Worm (Caenorhabditis elegans): ENCODE data around the gene cyp-33C11.

Gene cyp-33C11

DNA sequence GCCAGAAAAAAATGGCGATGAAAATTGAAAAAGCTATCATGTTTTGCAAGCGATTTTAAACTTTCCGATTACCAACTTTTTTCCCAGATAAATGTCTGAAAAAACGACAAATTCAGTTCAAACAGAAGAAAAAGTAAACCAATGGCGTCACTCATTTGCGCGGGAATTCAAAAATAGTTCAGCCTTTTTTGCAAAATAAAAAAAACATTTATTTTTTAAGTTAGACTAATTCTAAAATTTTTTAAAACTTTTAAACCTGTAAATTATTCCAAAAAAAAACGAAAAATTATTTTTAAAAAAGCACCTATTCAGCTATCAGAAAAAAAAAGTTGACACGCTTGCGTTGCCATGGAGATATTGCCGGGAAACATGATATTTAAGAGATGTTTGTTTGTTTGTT is at the start of gene cyp-33C11:
Gene cyp-33C11, minus strand, starts transcription at position 101 of the 400 bp plus-strand sequence.
- TF ChIP-seq him-1 (tag; optimal IDR thresholded peaks at IDR 0.05) (no peak), W03F9.2 (tag; optimal IDR thresholded peaks at IDR 0.05) (no peak), dao-5 (tag; optimal IDR thresholded peaks at IDR 0.05) (no peak)

DNA sequence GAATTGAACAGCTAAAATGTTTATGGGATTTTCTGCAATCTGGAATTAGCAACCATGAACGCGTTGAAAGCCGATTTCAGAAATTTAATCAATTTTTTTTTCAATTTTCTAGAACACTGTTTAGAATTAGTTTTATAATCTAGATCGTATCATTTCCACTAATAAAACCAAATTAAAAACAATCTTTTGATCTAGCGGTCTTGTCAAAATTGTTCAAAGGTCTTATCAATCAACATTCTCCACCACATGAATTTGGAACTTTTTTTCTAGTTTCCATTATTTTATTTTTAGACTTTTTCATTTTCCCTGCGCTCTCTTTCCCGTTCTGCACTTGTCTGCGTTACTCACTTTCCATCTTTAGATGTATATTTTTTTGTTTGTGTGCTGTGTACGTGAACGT is 49.6 kb upstream of the cyp-33C11 start, which contains the start of gene srp-2:
Gene srp-2, plus strand, starts transcription at position 301 of the 400 bp plus-strand sequence.
- TF ChIP-seq W03F9.2 (tag; optimal IDR thresholded peaks at IDR 0.05): no peak
- no peak for TF ChIP-seq him-1 (tag; optimal IDR thresholded peaks at IDR 0.05)
- TF ChIP-seq dao-5 (tag; optimal IDR thresholded peaks at IDR 0.05): no peak

DNA sequence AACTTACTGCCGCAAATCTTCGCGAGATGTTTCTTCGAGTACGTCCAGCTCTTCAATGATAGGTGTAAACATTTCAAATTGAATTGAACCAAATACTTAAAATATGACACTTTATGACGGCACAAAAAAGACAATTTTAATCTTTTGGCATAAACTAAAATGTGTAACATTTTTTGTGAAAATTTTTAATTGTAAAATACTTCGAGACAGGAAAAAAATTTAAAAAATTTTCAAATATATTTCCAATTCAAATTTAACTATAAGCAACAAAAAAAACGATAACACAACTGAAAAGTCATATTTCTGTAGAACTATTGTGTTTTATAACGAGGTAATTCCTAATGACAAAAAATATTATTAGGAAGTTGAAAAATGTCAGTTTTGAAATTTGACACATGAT is 49.1 kb upstream of the cyp-33C11 start, which contains the start of gene C05E4.12:
Gene C05E4.12, minus strand, starts transcription at position 101 of the 400 bp plus-strand sequence.
- no peak for TF ChIP-seq him-1 (tag; optimal IDR thresholded peaks at IDR 0.05)
- no peak for TF ChIP-seq W03F9.2 (tag; optimal IDR thresholded peaks at IDR 0.05)
- no peak for TF ChIP-seq dao-5 (tag; optimal IDR thresholded peaks at IDR 0.05)

- TF ChIP-seq W03F9.2 (tag; optimal IDR thresholded peaks at IDR 0.05): no peak
- TF ChIP-seq dao-5 (tag; optimal IDR thresholded peaks at IDR 0.05): no peak
- no peak for TF ChIP-seq him-1 (tag; optimal IDR thresholded peaks at IDR 0.05)
Measured at ce11 chrV:761235-761634, 48.5 kb upstream of the cyp-33C11 start, which contains the start of gene C05E4.15. C05E4.15 (minus strand) TSS chrV:761335.

- no peak for TF ChIP-seq him-1 (tag; optimal IDR thresholded peaks at IDR 0.05)
- no peak for TF ChIP-seq W03F9.2 (tag; optimal IDR thresholded peaks at IDR 0.05)
- TF ChIP-seq dao-5 (tag; optimal IDR thresholded peaks at IDR 0.05): no peak
Measured at ce11 chrV:756169-756568, 43.4 kb upstream of the cyp-33C11 start, which contains the start of gene str-20. str-20 (plus strand) TSS chrV:756469.

- no peak for TF ChIP-seq W03F9.2 (tag; optimal IDR thresholded peaks at IDR 0.05)
- TF ChIP-seq dao-5 (tag; optimal IDR thresholded peaks at IDR 0.05): no peak
- TF ChIP-seq him-1 (tag; optimal IDR thresholded peaks at IDR 0.05): no peak
Measured at ce11 chrV:752679-753333, 40.0 kb upstream of the cyp-33C11 start, which contains the start of the genes str-262 and srp-1. str-262 (minus strand) TSS chrV:752779. srp-1 (plus strand) TSS chrV:753283.

DNA sequence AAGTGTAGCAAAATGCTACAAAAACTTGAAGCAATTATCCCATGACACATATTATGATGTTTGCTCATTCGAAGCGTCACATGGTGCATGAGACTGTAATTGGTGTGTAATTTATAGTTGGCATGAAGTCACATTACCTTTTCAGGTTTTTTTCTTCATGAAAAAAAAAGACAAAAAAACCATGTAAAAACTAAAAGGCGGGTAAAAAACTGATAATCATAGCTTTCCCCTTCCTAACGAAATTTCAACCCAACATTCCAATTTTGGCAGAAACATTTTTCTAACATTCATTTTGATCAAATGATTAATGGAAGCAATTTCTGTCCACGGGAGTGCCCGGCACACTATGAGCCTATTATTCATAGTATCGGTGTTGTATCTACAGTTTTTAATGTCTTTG is 35.3 kb upstream of the cyp-33C11 start, which contains the start of gene sri-4:
Gene sri-4, plus strand, starts transcription at position 301 of the 400 bp plus-strand sequence.
- TF ChIP-seq dao-5 (tag; optimal IDR thresholded peaks at IDR 0.05) (no peak), W03F9.2 (tag; optimal IDR thresholded peaks at IDR 0.05) (no peak)

DNA sequence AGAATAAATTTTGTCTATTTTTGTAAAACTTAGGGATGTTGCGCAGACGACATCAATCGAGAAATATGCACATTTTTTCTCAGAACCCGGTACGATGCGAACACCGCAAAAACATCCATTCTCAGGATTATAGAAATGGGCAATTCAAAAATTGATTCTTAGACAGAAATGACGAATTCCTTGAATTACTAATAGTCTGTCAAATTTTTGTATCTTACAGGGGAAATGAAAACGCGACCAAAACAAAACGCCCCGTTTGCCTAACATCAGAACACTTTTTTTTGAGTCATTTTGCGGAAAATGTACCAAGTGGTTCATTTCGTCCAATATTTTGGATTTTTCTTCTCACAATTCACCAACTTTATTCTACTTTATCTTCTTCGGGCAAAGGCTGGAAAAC is 30.6 kb upstream of the cyp-33C11 start, which contains the start of gene str-134:
Gene str-134, plus strand, starts transcription at position 301 of the 400 bp plus-strand sequence.
- TF ChIP-seq him-1 (tag; optimal IDR thresholded peaks at IDR 0.05) (no peak), dao-5 (tag; optimal IDR thresholded peaks at IDR 0.05) (no peak), W03F9.2 (tag; optimal IDR thresholded peaks at IDR 0.05) (no peak)

DNA sequence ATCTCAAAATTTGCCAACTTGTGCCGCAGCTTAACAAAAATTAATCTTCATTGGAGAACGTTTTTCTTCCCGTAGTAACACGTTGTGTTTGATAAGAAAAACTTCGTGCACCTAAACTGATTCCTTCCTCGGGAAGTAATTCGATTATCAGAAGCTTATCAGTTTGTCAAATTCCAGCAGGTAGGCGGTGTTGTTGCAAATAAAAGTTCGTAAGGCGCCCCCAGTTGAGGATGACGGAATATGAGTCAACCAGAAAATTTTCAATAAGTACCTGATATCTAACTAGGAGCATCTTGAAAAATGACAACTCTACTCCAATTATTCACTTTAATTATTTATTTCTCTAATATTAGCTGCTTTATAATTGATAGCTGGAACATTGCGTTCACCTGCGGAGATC is 29.0 kb upstream of the cyp-33C11 start, which contains the start of gene C05E4.7:
Gene C05E4.7, plus strand, starts transcription at position 301 of the 400 bp plus-strand sequence.
- TF ChIP-seq W03F9.2 (tag; optimal IDR thresholded peaks at IDR 0.05) (no peak), him-1 (tag; optimal IDR thresholded peaks at IDR 0.05) (no peak), dao-5 (tag; optimal IDR thresholded peaks at IDR 0.05) (no peak)

DNA sequence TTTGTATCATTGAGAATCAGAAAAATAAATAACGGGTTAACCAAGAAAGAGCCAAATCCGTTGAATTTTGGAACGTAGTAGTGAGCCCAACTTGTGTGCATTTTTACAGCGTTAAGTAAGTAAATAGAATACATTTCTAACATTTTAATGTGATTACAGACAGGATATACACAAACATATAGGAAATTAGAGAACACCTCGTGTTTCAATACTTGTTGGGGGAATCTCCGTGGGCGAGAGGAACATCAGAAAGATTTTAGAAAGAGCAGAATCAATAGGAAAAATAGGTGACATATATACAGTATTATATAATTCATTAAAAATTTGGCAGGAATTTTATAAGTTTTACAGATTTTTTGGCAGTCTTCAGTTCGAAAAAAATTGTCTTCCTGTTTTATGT is 26.0 kb upstream of the cyp-33C11 start, which contains the start of gene srj-24:
Gene srj-24, minus strand, starts transcription at position 101 of the 400 bp plus-strand sequence.
- TF ChIP-seq dao-5 (tag; optimal IDR thresholded peaks at IDR 0.05) (no peak), W03F9.2 (tag; optimal IDR thresholded peaks at IDR 0.05) (no peak), him-1 (tag; optimal IDR thresholded peaks at IDR 0.05) (no peak)

DNA sequence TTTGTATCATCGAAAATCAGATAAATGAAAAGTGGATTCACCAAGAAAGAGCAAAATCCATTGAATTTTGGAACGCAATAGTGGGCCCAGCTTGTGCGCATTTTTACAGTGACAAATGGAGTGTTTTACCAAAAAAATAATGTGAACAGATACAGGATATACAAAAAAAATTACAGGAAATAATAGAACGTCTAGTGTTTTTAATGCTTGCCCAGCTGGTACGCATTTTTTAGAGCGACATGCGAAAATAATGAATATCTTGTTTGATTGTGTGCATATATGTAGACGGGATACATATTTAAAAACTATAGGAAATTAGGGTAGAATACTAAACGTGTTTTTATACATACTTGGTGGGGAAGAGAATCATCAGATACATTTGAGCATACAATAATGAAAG is 23.4 kb upstream of the cyp-33C11 start, which contains the start of gene srj-25:
Gene srj-25, minus strand, starts transcription at position 101 of the 400 bp plus-strand sequence.
- TF ChIP-seq W03F9.2 (tag; optimal IDR thresholded peaks at IDR 0.05): no peak
- TF ChIP-seq dao-5 (tag; optimal IDR thresholded peaks at IDR 0.05): no peak
- TF ChIP-seq him-1 (tag; optimal IDR thresholded peaks at IDR 0.05): no peak

ce11 chrV:731330-731729 is 18.5 kb upstream of the cyp-33C11 start:
- TF ChIP-seq dao-5 (tag; optimal IDR thresholded peaks at IDR 0.05): no peak
- TF ChIP-seq W03F9.2 (tag; optimal IDR thresholded peaks at IDR 0.05): peak; percentile 41
- no peak for TF ChIP-seq him-1 (tag; optimal IDR thresholded peaks at IDR 0.05)

DNA sequence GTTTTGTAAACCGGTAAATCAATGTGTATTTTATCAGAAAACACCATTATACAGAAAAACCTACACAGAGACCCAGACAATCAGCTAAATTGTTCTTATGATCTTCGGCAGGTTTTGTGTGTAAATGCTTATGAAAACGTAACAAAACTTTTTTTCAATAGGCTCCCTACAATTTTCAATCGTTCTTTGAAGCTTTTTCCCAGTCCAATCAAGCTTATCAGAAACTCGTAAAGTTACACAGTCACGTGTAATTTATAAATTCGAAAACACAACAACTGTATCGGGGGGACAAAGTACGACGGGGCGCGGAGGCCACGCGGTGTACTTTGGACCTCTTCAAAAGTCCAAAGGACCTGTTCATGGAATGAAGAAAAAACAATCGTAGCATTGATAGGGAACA is 17.4 kb upstream of the cyp-33C11 start:
- TF ChIP-seq him-1 (tag; optimal IDR thresholded peaks at IDR 0.05) (no peak), W03F9.2 (tag; optimal IDR thresholded peaks at IDR 0.05) (peak; percentile 38), dao-5 (tag; optimal IDR thresholded peaks at IDR 0.05) (no peak)

DNA sequence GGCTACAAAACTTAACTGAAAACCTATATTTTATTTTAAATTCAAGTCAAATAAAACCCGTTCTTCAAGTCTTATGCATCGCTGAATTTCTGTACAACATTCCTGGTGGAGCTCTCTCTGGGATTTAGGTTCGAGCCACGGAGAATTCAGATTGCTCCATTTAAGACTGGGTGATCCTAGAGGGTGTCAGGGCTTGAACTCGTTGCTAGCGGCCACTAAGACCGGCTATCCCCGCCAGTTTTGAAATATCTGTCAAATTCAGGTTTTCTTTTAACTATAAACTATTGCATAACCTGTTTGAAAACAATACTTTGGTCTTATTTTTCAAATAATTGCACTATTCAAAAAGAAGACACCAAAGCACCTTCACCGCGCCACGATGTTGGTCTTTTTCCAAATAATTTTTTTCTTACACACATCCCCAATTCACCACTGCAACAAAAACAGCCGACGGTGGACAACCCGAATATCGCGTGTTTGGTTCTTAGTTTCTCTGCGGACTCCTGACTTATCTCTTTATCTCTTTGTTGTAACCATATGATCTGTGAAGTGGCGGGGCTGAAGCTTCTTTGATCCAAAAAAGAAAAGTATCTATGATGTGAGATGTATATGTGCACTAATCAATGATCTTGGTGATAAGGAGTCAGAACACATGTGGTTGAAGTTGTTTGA is 16.2 kb upstream of the cyp-33C11 start:
- TF ChIP-seq him-1 (tag; optimal IDR thresholded peaks at IDR 0.05) (no peak), W03F9.2 (tag; optimal IDR thresholded peaks at IDR 0.05) (no peak), dao-5 (tag; optimal IDR thresholded peaks at IDR 0.05) (no peak)

Measured in whole organism, L4/young adult.